Worm (Caenorhabditis elegans) whole organism, L2 larva: ENCODE measurements around the gene cey-4.

Experiments
- elt-1 ChIP-seq: fragments of 150-350 bp; optimal IDR thresholded peaks from 2 replicates; lab custom pipeline; 2014; ENCODE audit warnings: missing biosample characterization, missing genetic modification characterization
- lin-13 ChIP-seq: fragments of 150-350 bp; optimal IDR thresholded peaks from 2 replicates; lab custom pipeline; 2014; ENCODE audit warnings: missing biosample characterization, missing genetic modification reagents, missing genetic modification characterization
- nhr-11 ChIP-seq: fragments of 150-350 bp; optimal IDR thresholded peaks from 2 replicates; lab custom pipeline; 2014; ENCODE audit warnings: missing biosample characterization, missing genetic modification characterization
- nhr-237 ChIP-seq: fragments of 150-350 bp; optimal IDR thresholded peaks from 2 replicates; lab custom pipeline; 2014; ENCODE audit warnings: missing biosample characterization, missing genetic modification characterization
- unc-39 ChIP-seq: fragments of 150-350 bp; optimal IDR thresholded peaks from 2 replicates; lab custom pipeline; 2014; ENCODE audit warnings: missing biosample characterization, missing genetic modification characterization

ce11 chrIII:10856830-10857229 is 11.7 kb downstream of the cey-4 start:
- no peak for TF ChIP-seq nhr-11
- TF ChIP-seq nhr-237 (tag; lab: Kevin White, UChicago): no peak
- TF ChIP-seq elt-1: no peak
- TF ChIP-seq unc-39: no peak
- no peak for TF ChIP-seq lin-13 (GFP tag; lab: Kevin White, UChicago)
